Fruit fly (Drosophila melanogaster) S2 (cell line): Measurements from ENCODE around the gene DCTN6-p27.

ENCODE experiments used
- CG8478 ChIP-seq: fragments of >200 bp; optimal IDR thresholded peaks from 2 replicates; lab custom pipeline; 2018
- CTCF ChIP-seq, 2 experiments: fragments of >200 bp; optimal IDR thresholded peaks; 2 replicates each; lab custom pipeline; 2018

DNA sequence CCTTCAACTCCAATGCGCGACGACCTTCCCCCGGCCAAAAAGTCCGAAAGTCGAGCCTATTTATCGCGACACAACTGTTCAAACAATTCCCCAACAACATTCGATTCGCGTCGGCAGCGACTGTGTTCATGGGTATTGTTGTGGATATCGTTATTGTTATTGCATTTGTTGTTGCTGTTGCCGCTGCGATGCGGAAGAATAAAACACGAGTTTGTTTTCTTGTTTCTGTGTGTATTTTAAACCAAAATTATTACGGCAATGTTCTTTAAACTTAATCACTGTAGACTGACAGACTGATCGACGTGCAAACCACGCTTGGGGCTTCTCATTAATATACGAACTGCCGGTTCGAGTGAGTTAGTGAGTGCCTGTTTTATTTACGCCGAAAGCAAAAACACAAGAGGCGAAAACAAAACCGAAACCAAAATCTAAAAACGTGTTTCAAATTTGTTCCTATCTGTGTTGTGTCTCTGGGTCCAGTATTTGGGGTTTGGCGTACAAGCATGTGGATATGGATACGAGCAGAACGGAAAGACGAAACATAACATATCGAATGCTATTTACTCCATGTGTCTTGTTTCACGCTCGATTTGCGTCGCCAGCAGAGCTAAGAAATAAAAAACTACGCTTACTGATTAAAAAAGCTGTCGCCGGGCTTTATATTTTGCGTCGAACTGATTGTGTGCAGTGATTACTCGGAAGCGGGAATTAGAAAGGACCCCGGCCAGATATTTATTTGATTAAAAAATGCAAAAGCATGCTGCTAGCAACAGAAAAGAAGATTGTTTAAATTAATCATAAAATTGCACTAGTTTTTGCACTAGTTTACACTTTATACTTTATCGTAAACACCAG is 27.7 kb downstream of the DCTN6-p27 start:
- TF ChIP-seq CG8478 (lab: Kevin White, UChicago), result no peak
- no peak for TF ChIP-seq CTCF (optimal IDR thresholded peaks at IDR 0.05; lab: Kevin White, UChicago)
